Fruit fly (Drosophila melanogaster) whole organism, adult: Measurements from ENCODE around the gene stg1.
A peak's percentile ranks its signal among the peaks of the same experiment; 100 is the strongest.

Source experiments
- CG11617 ChIP-seq: fragments of 200-800 bp; sonication (Bioruptor generic); optimal IDR thresholded peaks from 2 replicates; lab custom pipeline; 2017; ENCODE audit warnings: mild to moderate bottlenecking, missing biosample characterization, missing genetic modification reagents, missing genetic modification characterization
- CG12768 ChIP-seq: fragments of 200-800 bp; sonication (Bioruptor generic); optimal IDR thresholded peaks from 2 replicates; lab custom pipeline; 2017; ENCODE audit warnings: missing biosample characterization, missing genetic modification characterization, mild to moderate bottlenecking, moderate library complexity, missing genetic modification reagents
- CG14711 ChIP-seq: fragments of 200-800 bp; sonication (Bioruptor generic); optimal IDR thresholded peaks from 2 replicates; lab custom pipeline; 2018; ENCODE audit warnings: missing biosample characterization, mild to moderate bottlenecking, missing genetic modification characterization, moderate library complexity
- CG1620 ChIP-seq: fragments of 200-800 bp; sonication (Bioruptor generic); optimal IDR thresholded peaks from 2 replicates; lab custom pipeline; 2016; ENCODE audit warnings: missing biosample characterization, missing genetic modification characterization
- CG5204 ChIP-seq: fragments of 200-800 bp; sonication (Bioruptor generic); optimal IDR thresholded peaks from 2 replicates; lab custom pipeline; 2016; ENCODE audit warnings: missing biosample characterization, missing genetic modification characterization
- CG7045 ChIP-seq: fragments of 200-800 bp; sonication (Bioruptor generic); optimal IDR thresholded peaks from 2 replicates; lab custom pipeline; 2017; ENCODE audit warnings: missing biosample characterization, mild to moderate bottlenecking, missing genetic modification characterization
- Clk ChIP-seq: fragments of 200-800 bp; sonication (Bioruptor generic); optimal IDR thresholded peaks from 2 replicates; lab custom pipeline; 2017; ENCODE audit warnings: missing biosample characterization, missing genetic modification characterization
- Mnt ChIP-seq: fragments of 200-800 bp; sonication (Bioruptor generic); optimal IDR thresholded peaks from 2 replicates; lab custom pipeline; 2016; ENCODE audit warnings: missing biosample characterization, mild to moderate bottlenecking, missing genetic modification characterization
- bab1 ChIP-seq: fragments of 200-800 bp; sonication (Bioruptor generic); optimal IDR thresholded peaks from 3 replicates; lab custom pipeline; 2019; ENCODE audit warnings: missing biosample characterization, mild to moderate bottlenecking, missing genetic modification characterization, moderate library complexity
- cic ChIP-seq: fragments of 200-800 bp; sonication (Bioruptor generic); optimal IDR thresholded peaks from 2 replicates; lab custom pipeline; 2017; ENCODE audit warnings: missing biosample characterization, mild to moderate bottlenecking, missing genetic modification characterization, moderate library complexity
- kay ChIP-seq: fragments of 200-800 bp; sonication (Bioruptor generic); peaks from one replicate; lab custom pipeline; 2016; ENCODE audit warnings: missing biosample characterization, missing genetic modification characterization, borderline replicate concordance
- ovo ChIP-seq: fragments of 200-800 bp; sonication (Bioruptor generic); optimal IDR thresholded peaks from 2 replicates; lab custom pipeline; 2016; ENCODE audit warnings: missing biosample characterization, missing genetic modification characterization
- pad ChIP-seq: fragments of 200-800 bp; sonication (Bioruptor generic); optimal IDR thresholded peaks from 3 replicates; lab custom pipeline; 2017; ENCODE audit warnings: missing biosample characterization, missing genetic modification characterization, mild to moderate bottlenecking, moderate library complexity, missing genetic modification reagents
- toe ChIP-seq: fragments of 200-800 bp; sonication (Bioruptor generic); optimal IDR thresholded peaks from 2 replicates; lab custom pipeline; 2016; ENCODE audit warnings: missing biosample characterization, missing genetic modification characterization

- TF ChIP-seq toe (GFP tag; lab: Kevin White, UChicago) (no peak), pad (GFP tag; lab: Kevin White, UChicago) (peak; percentile 5), CG11617 (GFP tag; lab: Kevin White, UChicago) (no peak), cic (GFP tag; lab: Kevin White, UChicago) (no peak), CG14711 (no peak), Clk (GFP tag; lab: Kevin White, UChicago) (no peak), bab1 (no peak), CG7045 (GFP tag; lab: Kevin White, UChicago) (no peak), ovo (no peak), Mnt (GFP tag; lab: Kevin White, UChicago) (no peak), CG5204 (GFP tag; lab: Kevin White, UChicago) (no peak), CG12768 (no peak), kay (GFP tag; lab: Kevin White, UChicago) (no peak), CG1620 (GFP tag; lab: Kevin White, UChicago) (no peak)
Observed at dm6 chrX:21067908-21068307, 25.7 kb upstream of the stg1 start.
